Fruit fly (Drosophila melanogaster) whole organism, embryonic: Measurements from ENCODE around the gene CG42749.

Experiments used
- CG10267 ChIP-seq: fragments of 200-800 bp; sonication (Bioruptor generic); optimal IDR thresholded peaks from 2 replicates; lab custom pipeline; 2018; ENCODE audit warnings: missing biosample characterization, mild to moderate bottlenecking, missing genetic modification characterization, moderate library complexity
- CG11085 ChIP-seq: fragments of 200-800 bp; sonication (Bioruptor generic); IDR thresholded peaks from 2 replicates; pipeline ENCODE4 v1.3.6; 2022; ENCODE audit warnings: missing biosample characterization, missing genetic modification characterization
- CG11504 ChIP-seq: fragments of 200-800 bp; sonication (Bioruptor generic); optimal IDR thresholded peaks from 3 replicates; lab custom pipeline; 2019; ENCODE audit warnings: missing biosample characterization, mild to moderate bottlenecking, missing genetic modification characterization, moderate library complexity
- CG12155 ChIP-seq: fragments of 200-800 bp; sonication (Bioruptor generic); optimal IDR thresholded peaks from 3 replicates; lab custom pipeline; 2016; ENCODE audit warnings: missing biosample characterization, missing genetic modification characterization
- CG12236 ChIP-seq: fragments of 200-800 bp; sonication (Bioruptor generic); optimal IDR thresholded peaks from 2 replicates; lab custom pipeline; 2016; ENCODE audit warnings: missing biosample characterization, missing genetic modification characterization
- CG14860 ChIP-seq: fragments of 200-800 bp; sonication (Bioruptor generic); IDR thresholded peaks from 3 replicates; pipeline ENCODE4 v1.3.6; 2022; ENCODE audit warnings: missing biosample characterization, missing genetic modification characterization; ENCODE audit not compliant: partially characterized antibody
- CG1529 ChIP-seq: fragments of 200-800 bp; sonication (Bioruptor generic); optimal IDR thresholded peaks from 3 replicates; lab custom pipeline; 2018; ENCODE audit warnings: missing biosample characterization, missing genetic modification characterization
- CG15514 ChIP-seq: fragments of 200-800 bp; sonication (Bioruptor generic); optimal IDR thresholded peaks from 3 replicates; lab custom pipeline; 2017; ENCODE audit warnings: missing biosample characterization, missing genetic modification characterization, mild to moderate bottlenecking, moderate library complexity, missing genetic modification reagents
- CG17328 ChIP-seq: fragments of 200-800 bp; sonication (Bioruptor generic); IDR thresholded peaks from 2 replicates; pipeline ENCODE4 v1.3.6; 2022; ENCODE audit warnings: missing biosample characterization, missing genetic modification characterization
- CG17359 ChIP-seq: fragments of 200-800 bp; sonication (Bioruptor generic); optimal IDR thresholded peaks from 3 replicates; lab custom pipeline; 2018; ENCODE audit warnings: missing biosample characterization, mild to moderate bottlenecking, missing genetic modification characterization, moderate library complexity
- CG2678 ChIP-seq: fragments of 200-800 bp; sonication (Bioruptor generic); optimal IDR thresholded peaks from 3 replicates; lab custom pipeline; 2019; ENCODE audit warnings: missing biosample characterization, mild to moderate bottlenecking, missing genetic modification characterization, moderate library complexity
- CG3163 ChIP-seq: fragments of 200-800 bp; sonication (Bioruptor generic); optimal IDR thresholded peaks from 3 replicates; lab custom pipeline; 2016; ENCODE audit warnings: missing biosample characterization, missing genetic modification characterization
- CG32532 ChIP-seq: fragments of 200-800 bp; sonication (Bioruptor generic); IDR thresholded peaks from 2 replicates; pipeline ENCODE4 v1.3.6; 2022; ENCODE audit warnings: missing biosample characterization, missing genetic modification characterization
- CG4424 ChIP-seq: fragments of 200-800 bp; sonication (Bioruptor generic); optimal IDR thresholded peaks from 3 replicates; lab custom pipeline; 2016; ENCODE audit warnings: missing biosample characterization, missing genetic modification characterization
- CG6689 ChIP-seq: fragments of 200-800 bp; sonication (Bioruptor generic); IDR thresholded peaks from 2 replicates; pipeline ENCODE4 v1.3.6; 2022; ENCODE audit warnings: missing biosample characterization, missing genetic modification characterization
- CG7928 ChIP-seq: fragments of 200-800 bp; sonication (Bioruptor generic); optimal IDR thresholded peaks from 2 replicates; lab custom pipeline; 2017; ENCODE audit warnings: missing biosample characterization, mild to moderate bottlenecking, missing genetic modification characterization
- CG7963 ChIP-seq: fragments of 200-800 bp; sonication (Bioruptor generic); IDR thresholded peaks from 3 replicates; pipeline ENCODE4 v1.3.6; 2022; ENCODE audit warnings: missing biosample characterization, missing genetic modification characterization; ENCODE audit not compliant: partially characterized antibody
- CG8281 ChIP-seq: fragments of 200-800 bp; sonication (Bioruptor generic); optimal IDR thresholded peaks from 2 replicates; lab custom pipeline; 2018; ENCODE audit warnings: missing biosample characterization, mild to moderate bottlenecking, missing genetic modification characterization, moderate library complexity
- CG8290 ChIP-seq, 3 experiments: fragments of 200-800 bp; sonication (Bioruptor generic); optimal IDR thresholded peaks; 2 replicates each; lab custom pipeline; 2016 to 2019; ENCODE audit warnings: missing biosample characterization in 3 of 3, missing genetic modification characterization in 3 of 3, mild to moderate bottlenecking in 2 of 3, moderate library complexity in 1 of 3
- CG8924 ChIP-seq: fragments of 200-800 bp; optimal IDR thresholded peaks from 3 replicates; lab custom pipeline; 2019; ENCODE audit warnings: missing biosample characterization, mild to moderate bottlenecking, missing genetic modification characterization, moderate library complexity
- CG9609 ChIP-seq: fragments of 200-800 bp; sonication (Bioruptor generic); optimal IDR thresholded peaks from 3 replicates; lab custom pipeline; 2016; ENCODE audit warnings: missing biosample characterization, missing genetic modification characterization
- Chrac-16 ChIP-seq: fragments of 200-800 bp; sonication (Bioruptor generic); optimal IDR thresholded peaks from 3 replicates; lab custom pipeline; 2016; ENCODE audit warnings: missing biosample characterization, missing genetic modification characterization
- Fer1 ChIP-seq: fragments of 200-800 bp; sonication (Bioruptor generic); optimal IDR thresholded peaks from 2 replicates; lab custom pipeline; 2017; ENCODE audit warnings: missing biosample characterization, mild to moderate bottlenecking, missing genetic modification characterization
- HHEX ChIP-seq: fragments of 200-800 bp; sonication (Bioruptor generic); optimal IDR thresholded peaks from 3 replicates; lab custom pipeline; 2017; ENCODE audit warnings: missing biosample characterization, mild to moderate bottlenecking, missing genetic modification characterization, missing genetic modification reagents
- HLH3B ChIP-seq: fragments of 200-800 bp; sonication (Bioruptor generic); IDR thresholded peaks from 2 replicates; pipeline ENCODE4 v1.3.6; 2022; ENCODE audit warnings: missing biosample characterization, missing genetic modification characterization
- HmgD ChIP-seq: fragments of 200-800 bp; sonication (Bioruptor generic); optimal IDR thresholded peaks from 3 replicates; lab custom pipeline; 2016; ENCODE audit warnings: missing biosample characterization, missing genetic modification characterization
- Med ChIP-seq: fragments of 200-800 bp; sonication (Bioruptor generic); peaks from one replicate; lab custom pipeline; 2016; ENCODE audit warnings: missing biosample characterization, missing genetic modification characterization, mild to moderate bottlenecking, inconsistent platforms, moderate library complexity
- Neu2 ChIP-seq: fragments of 200-800 bp; sonication (Bioruptor generic); optimal IDR thresholded peaks from 3 replicates; lab custom pipeline; 2016; ENCODE audit warnings: missing biosample characterization, missing genetic modification characterization, borderline replicate concordance
- Nf-YA ChIP-seq: fragments of 200-800 bp; sonication (Bioruptor generic); IDR thresholded peaks from 2 replicates; pipeline ENCODE4 v1.3.6; 2022; ENCODE audit warnings: missing biosample characterization, missing genetic modification characterization
- Poxn ChIP-seq: fragments of 200-800 bp; sonication (Bioruptor generic); IDR thresholded peaks from 2 replicates; pipeline ENCODE4 v1.3.6; 2022; ENCODE audit warnings: missing biosample characterization, missing genetic modification characterization
- Trl ChIP-seq, 3 experiments: fragments of >200 bp in 2 of 3; fragments of 200-800 bp in 1 of 3; sonication (Bioruptor generic) in 1 of 3; optimal IDR thresholded peaks; 2 replicates in 1 of 3; 3 replicates in 2 of 3; lab custom pipeline; 2016 to 2017; ENCODE audit warnings: missing biosample characterization in 1 of 3, missing genetic modification characterization in 1 of 3
- ac ChIP-seq: fragments of 200-800 bp; sonication (Bioruptor generic); optimal IDR thresholded peaks from 3 replicates; lab custom pipeline; 2017; ENCODE audit warnings: missing biosample characterization, mild to moderate bottlenecking, missing genetic modification characterization
- chinmo ChIP-seq: fragments of 200-800 bp; sonication (Bioruptor generic); IDR thresholded peaks from 4 replicates; pipeline ENCODE4 v1.3.6; 2022; ENCODE audit warnings: missing biosample characterization, missing genetic modification characterization; ENCODE audit not compliant: partially characterized antibody
- da ChIP-seq: fragments of 200-800 bp; sonication (Bioruptor generic); optimal IDR thresholded peaks from 2 replicates; lab custom pipeline; 2016; ENCODE audit warnings: missing biosample characterization, missing genetic modification characterization
- dan ChIP-seq: fragments of 200-800 bp; sonication (Bioruptor generic); IDR thresholded peaks from 2 replicates; pipeline ENCODE4 v1.3.6; 2022; ENCODE audit warnings: missing biosample characterization, missing genetic modification characterization
- emc ChIP-seq: fragments of 200-800 bp; sonication (Bioruptor generic); optimal IDR thresholded peaks from 2 replicates; lab custom pipeline; 2016; ENCODE audit warnings: missing biosample characterization, missing genetic modification characterization
- eve ChIP-seq, 2 experiments: fragments of >200 bp; optimal IDR thresholded peaks; 2 replicates each; lab custom pipeline; 2017; ENCODE audit warnings: missing biosample characterization in 2 of 2, missing genetic modification characterization in 2 of 2
- gsb ChIP-seq: fragments of 200-800 bp; sonication (Bioruptor generic); IDR thresholded peaks from 2 replicates; pipeline ENCODE4 v1.3.6; 2022; ENCODE audit warnings: missing biosample characterization, missing genetic modification characterization
- her ChIP-seq: fragments of 200-800 bp; sonication (Bioruptor generic); optimal IDR thresholded peaks from 2 replicates; lab custom pipeline; 2016; ENCODE audit warnings: missing biosample characterization, missing genetic modification characterization
- hkb ChIP-seq, 2 experiments: fragments of 200-800 bp in 1 of 2; fragments of >200 bp in 1 of 2; sonication (Bioruptor generic) in 1 of 2; IDR thresholded peaks in 1 of 2; optimal IDR thresholded peaks in 1 of 2; 2 replicates each; pipeline versions ENCODE4 v1.3.6 to Lab custom; 2017 to 2022; ENCODE audit warnings: missing biosample characterization in 1 of 2, missing genetic modification characterization in 1 of 2
- hth ChIP-seq: fragments of >200 bp; optimal IDR thresholded peaks from 2 replicates; lab custom pipeline; 2017; ENCODE audit warnings: inconsistent platforms
- inv ChIP-seq: fragments of 200-800 bp; sonication (Bioruptor generic); IDR thresholded peaks from 2 replicates; pipeline ENCODE4 v1.3.6; 2022; ENCODE audit warnings: missing biosample characterization, missing genetic modification characterization; ENCODE audit not compliant: partially characterized antibody
- lab ChIP-seq: fragments of 200-800 bp; sonication (Bioruptor generic); optimal IDR thresholded peaks from 3 replicates; lab custom pipeline; 2017; ENCODE audit warnings: missing biosample characterization, missing genetic modification characterization, mild to moderate bottlenecking, moderate library complexity, missing genetic modification reagents
- mam ChIP-seq: fragments of 200-800 bp; sonication (Bioruptor generic); optimal IDR thresholded peaks from 3 replicates; lab custom pipeline; 2016; ENCODE audit warnings: missing biosample characterization, missing genetic modification characterization
- nerfin-1 ChIP-seq: fragments of 200-800 bp; sonication (Bioruptor generic); optimal IDR thresholded peaks from 3 replicates; lab custom pipeline; 2019; ENCODE audit warnings: missing biosample characterization, mild to moderate bottlenecking, missing genetic modification characterization, moderate library complexity
- org-1 ChIP-seq: fragments of 200-800 bp; sonication (Bioruptor generic); optimal IDR thresholded peaks from 2 replicates; lab custom pipeline; 2017; ENCODE audit warnings: missing biosample characterization, missing genetic modification characterization
- phol ChIP-seq: fragments of 200-800 bp; sonication (Bioruptor generic); optimal IDR thresholded peaks from 3 replicates; lab custom pipeline; 2018; ENCODE audit warnings: missing biosample characterization, mild to moderate bottlenecking, missing genetic modification characterization, moderate library complexity
- sisA ChIP-seq: fragments of 200-800 bp; sonication (Bioruptor generic); IDR thresholded peaks from 2 replicates; pipeline ENCODE4 v1.3.6; 2022; ENCODE audit warnings: missing biosample characterization, missing genetic modification characterization
- sob ChIP-seq: fragments of 200-800 bp; sonication (Bioruptor generic); IDR thresholded peaks from 2 replicates; pipeline ENCODE4 v1.3.6; 2022; ENCODE audit warnings: missing biosample characterization, missing genetic modification characterization
- wor ChIP-seq: fragments of 200-800 bp; sonication (Bioruptor generic); IDR thresholded peaks from 2 replicates; pipeline ENCODE4 v1.3.6; 2022; ENCODE audit warnings: missing biosample characterization, missing genetic modification characterization

CG42749 gene

DNA sequence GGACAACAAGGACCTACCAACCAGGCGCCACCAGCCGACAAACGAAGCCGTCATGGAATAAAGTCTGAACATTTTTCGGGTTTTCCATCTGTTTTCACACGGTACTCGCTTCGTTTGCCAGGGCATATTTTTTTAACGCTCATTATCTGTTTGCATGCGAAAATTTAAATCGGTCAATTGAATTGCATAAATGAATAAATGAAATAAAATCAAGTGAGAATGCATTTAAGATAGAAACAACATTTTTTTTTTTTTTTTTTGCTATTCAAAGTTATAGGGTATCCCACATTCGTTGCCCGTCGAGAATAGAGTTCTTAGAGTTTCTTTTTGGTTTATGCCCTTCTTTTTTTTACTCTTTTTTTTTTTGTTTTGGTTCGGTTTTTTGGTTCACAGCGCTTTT, 10.0 kb upstream of the CG42749 start (continued):
- TF ChIP-seq CG11085 (0 out of 2 replicates have a peak, but pooled peaks have one; percentile 19), CG8281 (tag; lab: Kevin White, UChicago) (no peak), HHEX (peak; percentile 34), eve (GFP tag; optimal IDR thresholded peaks at IDR 0.05; lab: Kevin White, UChicago) (peak in 1 of 2 experiments; percentile 46), org-1 (peak; percentile 10), CG1529 (GFP tag; lab: Kevin White, UChicago) (no peak), CG9609 (GFP tag; lab: Kevin White, UChicago) (peak; percentile 24), CG8924 (tag; lab: Kevin White, UChicago) (peak; percentile 36), Nf-YA (GFP tag; lab: Robert Waterston, UW) (no peak), CG14860 (GFP tag; lab: Robert Waterston, UW) (no peak), CG12155 (GFP tag; lab: Kevin White, UChicago) (peak; percentile 34), HmgD (GFP tag; lab: Kevin White, UChicago) (no peak), chinmo (GFP tag; lab: Robert Waterston, UW) (no peak), her (peak; percentile 9), Neu2 (GFP tag; lab: Kevin White, UChicago) (peak; percentile 42), CG7963 (GFP tag; lab: Robert Waterston, UW) (no peak), CG15514 (GFP tag; lab: Kevin White, UChicago) (peak; percentile 47), Chrac-16 (peak; percentile 7), CG2678 (tag; lab: Kevin White, UChicago) (peak; percentile 74), Trl (optimal IDR thresholded peaks at IDR 0.05; lab: Kevin White, UChicago) (no peak), Trl (GFP tag; optimal IDR thresholded peaks at IDR 0.05; lab: Kevin White, UChicago) (peak; percentile 18), gsb (no peak), mam (GFP tag; lab: Kevin White, UChicago) (peak; percentile 44), CG11504 (tag; lab: Kevin White, UChicago) (peak; percentile 72), CG10267 (tag; lab: Kevin White, UChicago) (peak; percentile 48), emc (GFP tag; lab: Kevin White, UChicago) (peak; percentile 2)

DNA sequence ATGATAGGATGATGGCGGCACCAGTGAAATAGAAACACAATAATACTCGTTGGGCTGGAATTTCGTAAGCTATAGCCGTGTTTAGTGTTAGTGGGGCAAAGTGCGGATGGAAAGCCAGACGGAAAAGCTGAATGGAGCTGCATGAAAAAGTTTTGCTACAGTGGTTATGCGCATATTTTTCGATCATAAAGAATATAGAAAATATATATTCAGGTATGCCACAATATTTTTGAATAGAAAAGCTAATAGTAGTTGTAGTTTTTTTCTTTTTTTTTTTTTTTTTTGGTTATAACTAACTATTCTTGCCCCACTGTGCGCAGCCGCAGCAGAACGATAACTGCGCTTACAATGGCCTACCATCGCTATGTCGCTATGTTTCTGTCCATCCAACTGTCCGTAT, 9.4 kb upstream of the CG42749 start:
- TF ChIP-seq inv (GFP tag; lab: Robert Waterston, UW) (no peak), sob (GFP tag; lab: Robert Waterston, UW) (no peak), hkb (optimal IDR thresholded peaks at IDR 0.05; lab: Kevin White, UChicago) (no peak), hkb (GFP tag; IDR thresholded peaks at IDR 0.05; lab: Robert Waterston, UW) (peak; percentile 48; the same call in 1 of the 2 replicates), CG4424 (GFP tag; lab: Kevin White, UChicago) (peak; percentile 36), CG7928 (GFP tag; lab: Kevin White, UChicago) (no peak), Fer1 (peak; percentile 31), HLH3B (GFP tag; lab: Robert Waterston, UW) (peak; percentile 38; the same call in 1 of the 2 replicates), sisA (peak; percentile 25; the same call in 1 of the 2 replicates), Med (peak; percentile 58), dan (GFP tag; lab: Robert Waterston, UW) (no peak), lab (GFP tag; lab: Kevin White, UChicago) (no peak), nerfin-1 (tag; lab: Kevin White, UChicago) (no peak), ac (GFP tag; lab: Kevin White, UChicago) (no peak), her (no peak), CG32532 (GFP tag; lab: Robert Waterston, UW) (no peak), CG17328 (GFP tag; lab: Robert Waterston, UW) (no peak), wor (GFP tag; lab: Robert Waterston, UW) (0 out of 2 replicates have a peak, but pooled peaks have one; percentile 18), CG12236 (GFP tag; lab: Kevin White, UChicago) (no peak), da (GFP tag; lab: Kevin White, UChicago) (no peak), phol (peak; percentile 17), CG3163 (GFP tag; lab: Kevin White, UChicago) (no peak), Poxn (no peak), CG8290 (GFP tag; optimal IDR thresholded peaks at IDR 0.05; lab: Kevin White, UChicago) (no peak), CG8290 (tag; optimal IDR thresholded peaks at IDR 0.05; lab: Kevin White, UChicago) (no peak), hth (lab: Kevin White, UChicago) (no peak), CG6689 (GFP tag; lab: Robert Waterston, UW) (no peak), CG17359 (tag; lab: Kevin White, UChicago) (peak; percentile 15)
